Fruit fly (Drosophila melanogaster): ENCODE measurements around the gene bb8.

- TF ChIP-seq CG8478 (optimal IDR thresholded peaks at IDR 0.05) (no peak), CTCF (optimal IDR thresholded peaks at IDR 0.05) (no peak)
Measured at dm6 chr3R:23278704-23279379, 11.1 kb downstream of the bb8 start.
